Fruit fly (Drosophila melanogaster) whole organism, embryonic: ENCODE results near the gene CG31680.

Experiments
- CG10654 ChIP-seq: fragments of 200-800 bp; sonication (Bioruptor generic); optimal IDR thresholded peaks from 2 replicates; lab custom pipeline; 2016; ENCODE audit warnings: missing biosample characterization, missing genetic modification characterization
- CG33213 ChIP-seq: fragments of 200-800 bp; sonication (Bioruptor generic); optimal IDR thresholded peaks from 3 replicates; lab custom pipeline; 2016; ENCODE audit warnings: missing biosample characterization, missing genetic modification characterization
- Dll ChIP-seq: fragments of 200-800 bp; sonication (Bioruptor generic); IDR thresholded peaks from 4 replicates; pipeline ENCODE4 v1.3.6; 2022; ENCODE audit warnings: missing biosample characterization, missing genetic modification characterization; ENCODE audit not compliant: partially characterized antibody
- Fer2 ChIP-seq: fragments of 200-800 bp; sonication (Bioruptor generic); optimal IDR thresholded peaks from 2 replicates; lab custom pipeline; 2018; ENCODE audit warnings: missing biosample characterization, mild to moderate bottlenecking, missing genetic modification characterization, moderate library complexity
- H15 ChIP-seq: fragments of 200-800 bp; sonication (Bioruptor generic); IDR thresholded peaks from 3 replicates; pipeline ENCODE4 v1.3.6; 2022; ENCODE audit warnings: missing biosample characterization, missing genetic modification characterization
- Hr51 ChIP-seq, 2 experiments: fragments of 200-800 bp; sonication (Bioruptor generic); optimal IDR thresholded peaks; 2 replicates in 1 of 2; 3 replicates in 1 of 2; lab custom pipeline; 2016 to 2018; ENCODE audit warnings: missing biosample characterization in 2 of 2, missing genetic modification characterization in 2 of 2, mild to moderate bottlenecking in 1 of 2, moderate library complexity in 1 of 2
- bab2 ChIP-seq: fragments of 200-800 bp; sonication (Bioruptor generic); optimal IDR thresholded peaks from 2 replicates; lab custom pipeline; 2016; ENCODE audit warnings: missing biosample characterization, missing genetic modification characterization
- h ChIP-seq: fragments of >200 bp; optimal IDR thresholded peaks from 2 replicates; lab custom pipeline; 2017
- insv ChIP-seq, 2 experiments: fragments of 200-800 bp; sonication (Bioruptor generic); optimal IDR thresholded peaks; 3 replicates each; lab custom pipeline; 2016 to 2018; ENCODE audit warnings: missing biosample characterization in 2 of 2, missing genetic modification characterization in 2 of 2
- pan ChIP-seq, 4 experiments: fragments of >200 bp in 3 of 4; fragments of 200-800 bp in 1 of 4; sonication (Bioruptor generic) in 1 of 4; optimal IDR thresholded peaks in 3 of 4; IDR thresholded peaks in 1 of 4; 2 replicates each; pipeline versions ENCODE4 v1.3.6 to Lab custom; 2017 to 2022; ENCODE audit warnings: missing biosample characterization in 2 of 4, missing genetic modification characterization in 2 of 4, mixed read lengths in 1 of 4
- vnd ChIP-seq: fragments of 200-800 bp; sonication (Bioruptor generic); IDR thresholded peaks from 3 replicates; pipeline ENCODE4 v1.3.6; 2022; ENCODE audit warnings: missing biosample characterization, missing genetic modification characterization; ENCODE audit not compliant: partially characterized antibody

DNA sequence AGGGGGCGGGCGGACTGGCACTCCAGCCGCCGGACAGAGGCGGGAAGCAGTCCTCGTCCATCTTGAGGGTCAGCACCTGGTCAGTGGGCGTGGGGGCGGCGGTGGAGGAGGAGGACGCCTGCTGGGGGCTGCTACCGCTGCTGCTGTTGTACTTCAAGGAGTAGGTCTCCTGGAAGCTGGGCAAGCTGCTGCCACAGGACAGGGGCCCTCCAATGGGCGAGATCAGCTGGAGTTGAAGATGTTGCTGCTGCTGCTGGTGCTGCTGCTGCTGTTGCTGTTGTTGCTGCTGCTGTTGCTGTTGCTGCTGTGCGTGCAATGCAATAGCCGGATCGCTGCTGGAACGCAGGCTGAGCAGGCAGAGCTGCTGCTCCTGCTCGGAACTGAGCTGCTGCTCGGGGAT lies 48.8 kb downstream of the CG31680 start:
- no peak for TF ChIP-seq CG10654 (GFP tag; lab: Kevin White, UChicago)
- no peak for TF ChIP-seq CG33213 (GFP tag; lab: Kevin White, UChicago)
- TF ChIP-seq bab2 (GFP tag; lab: Kevin White, UChicago), result no peak
- no peak for TF ChIP-seq H15
- TF ChIP-seq vnd (GFP tag; lab: Robert Waterston, UW), result no peak
- TF ChIP-seq Dll (GFP tag; lab: Robert Waterston, UW), result no peak
- no peak for TF ChIP-seq Fer2
- TF ChIP-seq Hr51 (GFP tag; optimal IDR thresholded peaks at IDR 0.05; lab: Kevin White, UChicago), result no peak
- no peak for TF ChIP-seq h (lab: Kevin White, UChicago)
- TF ChIP-seq insv (GFP tag; optimal IDR thresholded peaks at IDR 0.05; lab: Kevin White, UChicago), result no peak
- no peak for TF ChIP-seq pan (optimal IDR thresholded peaks at IDR 0.05; lab: Kevin White, UChicago)
- no peak for TF ChIP-seq pan (GFP tag; optimal IDR thresholded peaks at IDR 0.05 in 1 of 2, IDR thresholded peaks at IDR 0.05 in 1 of 2)
